Worm (Caenorhabditis elegans) whole organism, young adult: ENCODE measurements around the gene F33C8.2.

ENCODE experiments used
- F55B11.4 ChIP-seq: sonication (generic microtip); optimal IDR thresholded peaks from 2 replicates; lab custom pipeline; 2016; ENCODE audit warnings: missing compliant biosample characterization, missing genetic modification characterization, borderline replicate concordance; ENCODE audit not compliant: insufficient read depth
- aptf-2 ChIP-seq: fragments of 200-800 bp; sonication (Bioruptor generic); conservative IDR thresholded peaks from 2 replicates; pipeline ENCODE4 v1.3.6; 2022; ENCODE audit warnings: missing genetic modification reagents, missing genetic modification characterization, missing compliant biosample characterization
- dox-1 ChIP-seq: fragments of 200-800 bp; sonication (Bioruptor generic); IDR thresholded peaks from 2 replicates; pipeline ENCODE4 v1.3.6; 2022; ENCODE audit warnings: missing genetic modification reagents, missing genetic modification characterization, missing compliant biosample characterization
- ekl-4 ChIP-seq: fragments of 200-800 bp; sonication (Bioruptor generic); IDR thresholded peaks from 2 replicates; pipeline ENCODE4 v1.3.6; 2022; ENCODE audit warnings: missing genetic modification reagents, missing genetic modification characterization, missing compliant biosample characterization
- gei-17 ChIP-seq: fragments of 200-800 bp; sonication (Bioruptor generic); optimal IDR thresholded peaks from 2 replicates; lab custom pipeline; 2018; ENCODE audit warnings: mild to moderate bottlenecking, missing genetic modification characterization, missing compliant biosample characterization
- nhr-27 ChIP-seq: fragments of 200-800 bp; sonication (Bioruptor generic); optimal IDR thresholded peaks from 2 replicates; lab custom pipeline; 2018; ENCODE audit warnings: mild to moderate bottlenecking, missing genetic modification characterization, moderate library complexity, missing compliant biosample characterization
- sdz-38 ChIP-seq: sonication (generic microtip); optimal IDR thresholded peaks from 2 replicates; lab custom pipeline; 2016; ENCODE audit warnings: missing genotype, missing genetic modification characterization, missing compliant biosample characterization
- somi-1 ChIP-seq: fragments of 200-800 bp; sonication (Bioruptor generic); optimal IDR thresholded peaks from 2 replicates; lab custom pipeline; 2018; ENCODE audit warnings: mild to moderate bottlenecking, missing genetic modification characterization, missing compliant biosample characterization

- no peak for TF ChIP-seq aptf-2 (GFP tag; lab: Robert Waterston, UW)
- TF ChIP-seq ekl-4 (GFP tag; lab: Robert Waterston, UW), result no peak
- TF ChIP-seq gei-17 (GFP tag; lab: Kevin White, UChicago), result no peak
- no peak for TF ChIP-seq somi-1
- TF ChIP-seq dox-1 (GFP tag; lab: Robert Waterston, UW), result no peak
- no peak for TF ChIP-seq sdz-38 (tag; lab: Kevin White, UChicago)
- TF ChIP-seq nhr-27 (tag; lab: Kevin White, UChicago), result no peak
- no peak for TF ChIP-seq F55B11.4 (tag; lab: Kevin White, UChicago)
These were observed 10.7 kb downstream of the F33C8.2 start, which contains the start of gene F33C8.4 for ce11 chrX:14731828-14732331.
